Fruit fly (Drosophila melanogaster): ENCODE results near the gene CG4743.
A peak's percentile ranks its signal among the peaks of the same experiment; 100 is the strongest.

CG4743 gene

dm6 chr3R:25661531-25662193 is 18.7 kb downstream of the CG4743 start, which contains the start of gene RASSF8 (continued):
- TF ChIP-seq CG1529 (GFP tag; optimal IDR thresholded peaks at IDR 0.05) (no peak), her (GFP tag; optimal IDR thresholded peaks at IDR 0.05) (peak; percentile 32), CG10267 (tag; optimal IDR thresholded peaks at IDR 0.05) (no peak), TFAM (GFP tag; optimal IDR thresholded peaks at IDR 0.05) (no peak), CG2875 (GFP tag; optimal IDR thresholded peaks at IDR 0.05) (no peak), HLHmδ (GFP tag; optimal IDR thresholded peaks at IDR 0.05) (no peak), CG11696 (GFP tag; IDR thresholded peaks at IDR 0.05) (no peak), amos (GFP tag; IDR thresholded peaks at IDR 0.05; ENCODE audit: partially characterized antibody) (peak; percentile 73), CG12391 (tag; optimal IDR thresholded peaks at IDR 0.05) (peak; percentile 30), CG6813 (GFP tag; optimal IDR thresholded peaks at IDR 0.05) (no peak), toy (GFP tag; IDR thresholded peaks at IDR 0.05) (no peak), gem (tag; optimal IDR thresholded peaks at IDR 0.05) (peak; percentile 31), CG15011 (GFP tag; optimal IDR thresholded peaks at IDR 0.05) (no peak), sqz (GFP tag; optimal IDR thresholded peaks at IDR 0.05) (peak; percentile 17), crp (GFP tag; optimal IDR thresholded peaks at IDR 0.05) (no peak), CG9817 (tag; optimal IDR thresholded peaks at IDR 0.05) (peak; percentile 29), CG32767 (GFP tag; IDR thresholded peaks at IDR 0.05) (no peak), Poxn (GFP tag; IDR thresholded peaks at IDR 0.05) (no peak), CG8359 (GFP tag; optimal IDR thresholded peaks at IDR 0.05; ENCODE audit: borderline replicate concordance) (no peak), CG13775 (GFP tag; optimal IDR thresholded peaks at IDR 0.05) (no peak), CG7556 (GFP tag; optimal IDR thresholded peaks at IDR 0.05) (no peak), CG5180 (GFP tag; optimal IDR thresholded peaks at IDR 0.05) (no peak), Hsf (GFP tag; optimal IDR thresholded peaks at IDR 0.05) (peak; percentile 16), CG17829 (tag; optimal IDR thresholded peaks at IDR 0.05) (no peak), shn (GFP tag; optimal IDR thresholded peaks at IDR 0.05) (no peak), Oaz (GFP tag; IDR thresholded peaks at IDR 0.05) (no peak), hth (optimal IDR thresholded peaks at IDR 0.05) (no peak), Dfd (GFP tag; optimal IDR thresholded peaks at IDR 0.05) (no peak), sr (GFP tag; IDR thresholded peaks at IDR 0.05) (no peak), ken (GFP tag; IDR thresholded peaks at IDR 0.05) (no peak), dpn (GFP tag; optimal IDR thresholded peaks at IDR 0.05) (peak; percentile 8 to 45), dm (GFP tag; optimal IDR thresholded peaks at IDR 0.05) (peak; percentile 25), HmgD (GFP tag; optimal IDR thresholded peaks at IDR 0.05) (no peak), CG15514 (GFP tag; optimal IDR thresholded peaks at IDR 0.05) (peak; percentile 95), wek (GFP tag; optimal IDR thresholded peaks at IDR 0.05) (no peak), CG4820 (GFP tag; optimal IDR thresholded peaks at IDR 0.05) (peak; percentile 17), B-H2 (GFP tag; optimal IDR thresholded peaks at IDR 0.05) (peak; percentile 18), gcm (GFP tag; optimal IDR thresholded peaks at IDR 0.05) (peak; percentile 74), Hr39 (optimal IDR thresholded peaks at IDR 0.05) (no peak), Hr3 (GFP tag; optimal IDR thresholded peaks at IDR 0.05) (no peak), Mes4 (GFP tag; optimal IDR thresholded peaks at IDR 0.05) (no peak), CG8924 (tag; optimal IDR thresholded peaks at IDR 0.05) (no peak), CG30431 (GFP tag; optimal IDR thresholded peaks at IDR 0.05) (no peak), CG17359 (tag; optimal IDR thresholded peaks at IDR 0.05) (no peak), CG7786 (GFP tag; optimal IDR thresholded peaks at IDR 0.05) (no peak), E2f2 (GFP tag; IDR thresholded peaks at IDR 0.05) (no peak; the same call in none of the 2 replicates), jumu (GFP tag; optimal IDR thresholded peaks at IDR 0.05) (no peak), kni (GFP tag; optimal IDR thresholded peaks at IDR 0.05) (peak; percentile 66), CG3847 (GFP tag; IDR thresholded peaks at IDR 0.05) (peak; percentile 22; the same call in 1 of the 2 replicates), YL-1 (GFP tag; optimal IDR thresholded peaks at IDR 0.05) (peak; percentile 47), CG12155 (GFP tag; optimal IDR thresholded peaks at IDR 0.05) (no peak)

Data from whole organism, embryonic.